Worm (Caenorhabditis elegans): Measurements from ENCODE around the gene gmap-3.

ce11 chrX:12940811-12941210 lies at the start of gene gmap-3:
- TF ChIP-seq hmg-11 (tag; optimal IDR thresholded peaks at IDR 0.05) (no peak), elt-3 (tag; optimal IDR thresholded peaks at IDR 0.05) (no peak), snpc-4 (tag; optimal IDR thresholded peaks at IDR 0.05) (no peak), elt-2 (tag; optimal IDR thresholded peaks at IDR 0.05) (no peak), ceh-9 (tag; optimal IDR thresholded peaks at IDR 0.05) (no peak), nhr-12 (tag; optimal IDR thresholded peaks at IDR 0.05) (no peak), fos-1 (tag; optimal IDR thresholded peaks at IDR 0.05) (no peak), nhr-43 (tag; optimal IDR thresholded peaks at IDR 0.05; ENCODE audit: poor library complexity, severe bottlenecking) (no peak), pha-4 (tag; optimal IDR thresholded peaks at IDR 0.05) (no peak), ztf-11 (tag; optimal IDR thresholded peaks at IDR 0.05) (no peak), nhr-25 (tag; optimal IDR thresholded peaks at IDR 0.05) (peak; percentile 65), skn-1 (tag; optimal IDR thresholded peaks at IDR 0.05) (no peak), R02D3.7 (tag; optimal IDR thresholded peaks at IDR 0.05) (no peak)
